Worm (Caenorhabditis elegans) whole organism, L1 larva: ENCODE data around the gene wapl-1.

Experiments
- ceh-88 ChIP-seq: fragments of 200-800 bp; sonication (Bioruptor generic); IDR thresholded peaks from 2 replicates; pipeline ENCODE4 v1.3.6; 2022; ENCODE audit warnings: missing genetic modification characterization, missing compliant biosample characterization
- elt-2 ChIP-seq: sonication (generic microtip); optimal IDR thresholded peaks from 2 replicates; lab custom pipeline; 2016; ENCODE audit warnings: missing genetic modification characterization, mild to moderate bottlenecking, inconsistent platforms, missing compliant biosample characterization, missing genetic modification reagents
- lin-39 ChIP-seq: fragments of 150-350 bp; optimal IDR thresholded peaks from 2 replicates; lab custom pipeline; 2014; ENCODE audit warnings: missing biosample characterization, missing genetic modification reagents, missing genetic modification characterization
- nhr-76 ChIP-seq: sonication (generic microtip); optimal IDR thresholded peaks from 2 replicates; lab custom pipeline; 2017; ENCODE audit warnings: missing biosample characterization, missing genetic modification characterization

DNA sequence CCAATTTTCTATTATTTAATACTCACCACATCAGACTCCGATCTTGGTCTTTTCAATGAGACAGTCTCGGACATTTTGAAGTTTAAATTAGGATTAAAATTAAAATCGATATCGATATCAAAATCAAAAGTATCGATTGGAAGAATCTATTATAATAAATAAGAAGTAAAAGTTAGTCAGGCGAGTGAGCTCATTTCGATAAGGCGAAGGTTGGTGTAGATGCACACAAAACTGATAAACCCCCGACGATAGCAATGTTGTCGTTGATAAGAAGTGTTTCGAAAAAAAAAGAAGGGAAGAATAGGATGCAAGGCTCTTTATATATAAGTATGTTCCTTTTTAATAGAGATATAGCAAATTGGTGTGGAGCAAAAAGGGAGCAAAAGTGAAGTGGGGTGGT lies 37.0 kb upstream of the wapl-1 start, which contains the start of gene M01H9.4:
- TF ChIP-seq lin-39 (tag; lab: Kevin White, UChicago) (no peak), ceh-88 (no peak), nhr-76 (no peak), elt-2 (tag; lab: Kevin White, UChicago) (peak; percentile 92)
